Worm (Caenorhabditis elegans) whole organism, midembryonic: Measurements from ENCODE around the gene lron-7.

Experiments
- cog-1 ChIP-seq: sonication (generic microtip); optimal IDR thresholded peaks from 2 replicates; lab custom pipeline; 2016; ENCODE audit warnings: missing genetic modification characterization, missing compliant biosample characterization
- klf-2 ChIP-seq: fragments of 200-800 bp; sonication (Bioruptor generic); conservative IDR thresholded peaks from 2 replicates; pipeline ENCODE4 v1.3.6; 2022; ENCODE audit warnings: missing genetic modification reagents, missing genetic modification characterization, missing compliant biosample characterization
- med-1 ChIP-seq: sonication (generic microtip); optimal IDR thresholded peaks from 2 replicates; lab custom pipeline; 2017; ENCODE audit warnings: missing genetic modification characterization, mild to moderate bottlenecking, missing compliant biosample characterization, antibody characterized with exemption, missing genetic modification reagents; ENCODE audit not compliant: insufficient read depth
- tab-1 ChIP-seq: fragments of 200-800 bp; sonication (Bioruptor generic); IDR thresholded peaks from 2 replicates; pipeline ENCODE4 v1.3.6; 2022; ENCODE audit warnings: missing genetic modification characterization, missing compliant biosample characterization
- ztf-23 ChIP-seq: fragments of 200-800 bp; sonication (Bioruptor generic); IDR thresholded peaks from 2 replicates; pipeline ENCODE4 v1.3.6; 2022; ENCODE audit warnings: missing genetic modification reagents, missing genetic modification characterization, missing compliant biosample characterization
- ztf-29 ChIP-seq: fragments of 200-800 bp; sonication (Bioruptor generic); IDR thresholded peaks from 2 replicates; pipeline ENCODE4 v1.3.6; 2022; ENCODE audit warnings: missing genetic modification reagents, missing genetic modification characterization, missing compliant biosample characterization

- TF ChIP-seq med-1 (GFP tag; lab: Kevin White, UChicago) (no peak), ztf-23 (GFP tag; lab: Robert Waterston, UW) (no peak), ztf-29 (no peak), cog-1 (tag; lab: Kevin White, UChicago) (no peak), tab-1 (GFP tag; lab: Robert Waterston, UW) (no peak), klf-2 (GFP tag; lab: Robert Waterston, UW) (no peak)
These were observed 19.9 kb downstream of the lron-7 start for ce11 chrX:7311870-7312269.
